Fruit fly (Drosophila melanogaster) whole organism, prepupa: Measurements from ENCODE around the gene lectin-24A.

ENCODE experiments used
- Blimp-1 ChIP-seq: fragments of 200-800 bp; sonication (Bioruptor generic); optimal IDR thresholded peaks from 3 replicates; lab custom pipeline; 2017; ENCODE audit warnings: missing biosample characterization, missing genetic modification characterization, mild to moderate bottlenecking, moderate library complexity, missing genetic modification reagents
- CG10669 ChIP-seq: fragments of 200-800 bp; sonication (Bioruptor generic); optimal IDR thresholded peaks from 3 replicates; lab custom pipeline; 2018; ENCODE audit warnings: missing biosample characterization, mild to moderate bottlenecking, missing genetic modification characterization, moderate library complexity
- CG15336 ChIP-seq: fragments of 200-800 bp; sonication (Bioruptor generic); IDR thresholded peaks from 2 replicates; pipeline ENCODE4 v1.3.6; 2022; ENCODE audit warnings: missing biosample characterization, missing genetic modification characterization
- CG32006 ChIP-seq: fragments of 200-800 bp; sonication (Bioruptor generic); optimal IDR thresholded peaks from 3 replicates; lab custom pipeline; 2017; ENCODE audit warnings: missing biosample characterization, mild to moderate bottlenecking, missing genetic modification characterization
- CG34406 ChIP-seq: fragments of 200-800 bp; sonication (Bioruptor generic); optimal IDR thresholded peaks from 3 replicates; lab custom pipeline; 2016; ENCODE audit warnings: missing biosample characterization, missing genetic modification characterization
- CG3919 ChIP-seq: fragments of 200-800 bp; sonication (Bioruptor generic); optimal IDR thresholded peaks from 3 replicates; lab custom pipeline; 2016; ENCODE audit warnings: missing biosample characterization, missing genetic modification characterization
- CG6163 ChIP-seq: fragments of 200-800 bp; sonication (Bioruptor generic); IDR thresholded peaks from 3 replicates; pipeline ENCODE4 v1.3.6; 2022; ENCODE audit warnings: missing biosample characterization, missing genetic modification characterization
- CG6854 ChIP-seq: fragments of 200-800 bp; sonication (Bioruptor generic); optimal IDR thresholded peaks from 2 replicates; lab custom pipeline; 2017; ENCODE audit warnings: missing biosample characterization, mild to moderate bottlenecking, missing genetic modification characterization
- CG7368 ChIP-seq: fragments of 200-800 bp; sonication (Bioruptor generic); optimal IDR thresholded peaks from 3 replicates; lab custom pipeline; 2016; ENCODE audit warnings: missing biosample characterization, missing genetic modification characterization
- CG8119 ChIP-seq: fragments of 200-800 bp; sonication (Bioruptor generic); IDR thresholded peaks from 3 replicates; pipeline ENCODE4 v1.3.6; 2022; ENCODE audit warnings: missing biosample characterization, missing genetic modification characterization
- CG8319 ChIP-seq: fragments of 200-800 bp; sonication (Bioruptor generic); optimal IDR thresholded peaks from 3 replicates; lab custom pipeline; 2016; ENCODE audit warnings: missing biosample characterization, missing genetic modification characterization
- CG8632 ChIP-seq: fragments of 200-800 bp; sonication (Bioruptor generic); optimal IDR thresholded peaks from 3 replicates; lab custom pipeline; 2016; ENCODE audit warnings: missing biosample characterization, missing genetic modification characterization
- CG9139 ChIP-seq: fragments of 200-800 bp; sonication (Bioruptor generic); optimal IDR thresholded peaks from 3 replicates; lab custom pipeline; 2017; ENCODE audit warnings: missing biosample characterization, mild to moderate bottlenecking, missing genetic modification characterization
- Eip75B ChIP-seq: fragments of 200-800 bp; sonication (Bioruptor generic); optimal IDR thresholded peaks from 3 replicates; lab custom pipeline; 2016; ENCODE audit warnings: missing biosample characterization, missing genetic modification characterization
- Eip78C ChIP-seq: fragments of 200-800 bp; sonication (Bioruptor generic); peaks from one replicate; lab custom pipeline; 2016; ENCODE audit warnings: missing biosample characterization, missing genetic modification characterization
- Ets21C ChIP-seq: fragments of 200-800 bp; sonication (Bioruptor generic); optimal IDR thresholded peaks from 3 replicates; lab custom pipeline; 2016; ENCODE audit warnings: missing biosample characterization, missing genetic modification characterization
- Ets96B ChIP-seq: fragments of 200-800 bp; optimal IDR thresholded peaks from 2 replicates; lab custom pipeline; 2019; ENCODE audit warnings: missing biosample characterization, mild to moderate bottlenecking, missing genetic modification characterization, moderate library complexity
- Gug ChIP-seq: fragments of 200-800 bp; sonication (Bioruptor generic); IDR thresholded peaks from 2 replicates; pipeline ENCODE4 v1.3.6; 2022; ENCODE audit warnings: missing biosample characterization, missing genetic modification characterization
- Hr4 ChIP-seq: fragments of 200-800 bp; sonication (Bioruptor generic); optimal IDR thresholded peaks from 3 replicates; lab custom pipeline; 2016; ENCODE audit warnings: missing biosample characterization, missing genetic modification characterization
- Lpt ChIP-seq: fragments of 200-800 bp; sonication (Bioruptor generic); optimal IDR thresholded peaks from 3 replicates; lab custom pipeline; 2016; ENCODE audit warnings: missing biosample characterization, missing genetic modification characterization
- Met ChIP-seq: fragments of 200-800 bp; sonication (Bioruptor generic); optimal IDR thresholded peaks from 3 replicates; lab custom pipeline; 2016; ENCODE audit warnings: missing biosample characterization, missing genetic modification characterization
- OdsH ChIP-seq: fragments of 200-800 bp; sonication (Bioruptor generic); optimal IDR thresholded peaks from 3 replicates; lab custom pipeline; 2016; ENCODE audit warnings: missing biosample characterization, missing genetic modification characterization
- Smox ChIP-seq: fragments of 200-800 bp; sonication (Bioruptor generic); optimal IDR thresholded peaks from 3 replicates; lab custom pipeline; 2016; ENCODE audit warnings: missing biosample characterization, missing genetic modification characterization
- Sox14 ChIP-seq: fragments of 200-800 bp; sonication (Bioruptor generic); optimal IDR thresholded peaks from 3 replicates; lab custom pipeline; 2016; ENCODE audit warnings: missing biosample characterization, missing genetic modification characterization
- achi ChIP-seq: fragments of 200-800 bp; sonication (Bioruptor generic); optimal IDR thresholded peaks from 3 replicates; lab custom pipeline; 2016; ENCODE audit warnings: missing biosample characterization, missing genetic modification characterization
- acj6 ChIP-seq: fragments of 200-800 bp; sonication (Bioruptor generic); optimal IDR thresholded peaks from 3 replicates; lab custom pipeline; 2016; ENCODE audit warnings: missing biosample characterization, missing genetic modification characterization
- dsx ChIP-seq: fragments of 200-800 bp; optimal IDR thresholded peaks from 3 replicates; lab custom pipeline; 2019; ENCODE audit warnings: missing biosample characterization, mild to moderate bottlenecking, missing genetic modification characterization, moderate library complexity; ENCODE audit not compliant: poor library complexity, severe bottlenecking
- eg ChIP-seq: fragments of 200-800 bp; sonication (Bioruptor generic); IDR thresholded peaks from 3 replicates; pipeline ENCODE4 v1.3.6; 2022; ENCODE audit warnings: missing biosample characterization, missing genetic modification characterization
- esn ChIP-seq: fragments of 200-800 bp; sonication (Bioruptor generic); optimal IDR thresholded peaks from 2 replicates; lab custom pipeline; 2016; ENCODE audit warnings: missing biosample characterization, mild to moderate bottlenecking, missing genetic modification characterization, moderate library complexity
- fd59A ChIP-seq: fragments of 200-800 bp; sonication (Bioruptor generic); optimal IDR thresholded peaks from 2 replicates; lab custom pipeline; 2017; ENCODE audit warnings: missing biosample characterization, mild to moderate bottlenecking, missing genetic modification characterization, missing genetic modification reagents
- fkh ChIP-seq: fragments of 200-800 bp; sonication (Bioruptor generic); optimal IDR thresholded peaks from 3 replicates; lab custom pipeline; 2017; ENCODE audit warnings: missing biosample characterization, mild to moderate bottlenecking, missing genetic modification characterization, moderate library complexity
- lz ChIP-seq: fragments of 200-800 bp; sonication (Bioruptor generic); optimal IDR thresholded peaks from 3 replicates; lab custom pipeline; 2016; ENCODE audit warnings: missing biosample characterization, missing genetic modification characterization
- net ChIP-seq: fragments of 200-800 bp; sonication (Bioruptor generic); optimal IDR thresholded peaks from 3 replicates; lab custom pipeline; 2016; ENCODE audit warnings: missing biosample characterization, missing genetic modification characterization
- pdm3 ChIP-seq: fragments of 200-800 bp; sonication (Bioruptor generic); optimal IDR thresholded peaks from 3 replicates; lab custom pipeline; 2016; ENCODE audit warnings: missing biosample characterization, missing genetic modification characterization
- ss ChIP-seq, 2 experiments: fragments of 200-800 bp; sonication (Bioruptor generic); optimal IDR thresholded peaks; 2 replicates in 1 of 2; 3 replicates in 1 of 2; lab custom pipeline; 2017 to 2018; ENCODE audit warnings: mild to moderate bottlenecking in 2 of 2, missing biosample characterization in 2 of 2, missing genetic modification characterization in 2 of 2, moderate library complexity in 1 of 2
- svp ChIP-seq: fragments of 200-800 bp; sonication (Bioruptor generic); peaks from one replicate; lab custom pipeline; 2016; ENCODE audit warnings: missing biosample characterization, missing genetic modification characterization
- topi ChIP-seq: fragments of 200-800 bp; sonication (Bioruptor generic); optimal IDR thresholded peaks from 3 replicates; lab custom pipeline; 2016; ENCODE audit warnings: missing biosample characterization, missing genetic modification characterization

The lectin-24A gene

dm6 chr2L:3717673-3718235, at the start of gene lectin-24A, which contains the start of gene Shaw:
Gene lectin-24A, minus strand, starts transcription at chr2L:3717773.
Gene Shaw, plus strand, starts transcription at chr2L:3718185.
- TF ChIP-seq achi (peak; percentile 11), Eip75B (GFP tag; lab: Kevin White, UChicago) (no peak), fkh (GFP tag; lab: Kevin White, UChicago) (no peak)

DNA sequence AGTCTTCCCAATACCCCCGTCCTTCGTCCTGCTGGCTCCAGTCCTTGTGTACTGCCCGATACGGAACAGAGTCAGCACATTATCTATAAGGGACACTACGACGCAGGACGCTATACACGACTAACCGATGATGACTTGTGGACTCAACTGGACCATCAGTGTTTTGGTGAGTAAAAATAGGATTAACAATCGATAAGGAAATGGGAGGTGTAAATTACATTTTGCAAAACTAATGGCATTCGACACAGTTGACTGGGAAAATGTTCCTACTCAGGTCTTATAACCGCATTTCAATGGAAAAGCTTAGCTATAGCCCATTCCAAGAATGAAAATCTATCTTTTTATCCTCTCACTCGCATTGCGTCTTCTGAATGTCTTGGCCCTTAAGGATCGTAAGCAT, 47.6 kb upstream of the lectin-24A start, which contains the start of gene CG43703:
Gene CG43703, plus strand, starts transcription at position 301 of the 400 bp plus-strand sequence.
- no peak for TF ChIP-seq Smox (GFP tag; lab: Kevin White, UChicago)

DNA sequence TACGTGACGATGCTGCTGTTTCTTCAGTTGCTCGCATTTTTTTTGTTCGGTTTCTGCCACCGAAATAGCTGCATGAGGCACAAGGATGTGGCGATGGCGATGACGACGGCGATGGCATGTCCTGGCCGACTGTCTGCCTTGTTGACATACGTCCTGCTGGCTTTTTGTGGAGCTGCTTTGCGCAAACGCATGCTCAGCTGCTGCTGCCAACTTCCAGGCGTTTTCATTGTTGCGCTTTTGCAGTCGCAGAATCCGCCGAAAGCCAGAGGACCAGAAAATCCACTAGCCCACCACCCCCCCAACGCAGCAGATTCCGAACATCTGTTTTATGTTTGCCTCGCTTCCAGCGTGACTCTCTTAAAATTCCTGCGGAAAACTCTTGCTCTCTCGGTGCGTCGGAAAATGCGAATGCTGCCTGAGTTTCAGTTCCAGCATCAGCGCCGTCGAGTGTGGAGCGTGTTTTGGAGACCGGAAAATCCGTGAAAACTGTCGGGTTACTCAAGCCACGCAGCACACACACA, 39.3 kb upstream of the lectin-24A start, which contains the start of gene CG43707:
Gene CG43707, plus strand, starts transcription at position 426 of the 521 bp plus-strand sequence.
- TF ChIP-seq Lpt (GFP tag; lab: Kevin White, UChicago): no peak
- no peak for TF ChIP-seq lz (GFP tag; lab: Kevin White, UChicago)
- no peak for TF ChIP-seq fd59A (GFP tag; lab: Kevin White, UChicago)
- no peak for TF ChIP-seq CG6163
- TF ChIP-seq OdsH (GFP tag; lab: Kevin White, UChicago): no peak
- TF ChIP-seq CG8632 (GFP tag; lab: Kevin White, UChicago): no peak
- no peak for TF ChIP-seq Eip78C
- TF ChIP-seq, all 60 proteins: peak for 0

- no peak for TF ChIP-seq dsx
- no peak for TF ChIP-seq Hr4 (GFP tag; lab: Kevin White, UChicago)
- no peak for TF ChIP-seq Sox14 (GFP tag; lab: Kevin White, UChicago)
- TF ChIP-seq Eip78C: no peak
- TF ChIP-seq CG15336 (GFP tag; lab: Robert Waterston, UW): 0 out of 2 replicates have a peak, but pooled peaks have one; percentile 45
- peak; percentile 55; the same call in 1 of the 3 replicates for TF ChIP-seq eg (GFP tag; lab: Robert Waterston, UW)
- no peak for TF ChIP-seq Met (GFP tag; lab: Kevin White, UChicago)
Measured at dm6 chr2L:3754835-3755547, 37.4 kb upstream of the lectin-24A start.

dm6 chr2L:3748691-3749090, 31.1 kb upstream of the lectin-24A start:
- TF ChIP-seq pdm3 (GFP tag; lab: Kevin White, UChicago) (no peak), Hr4 (GFP tag; lab: Kevin White, UChicago) (no peak), lz (GFP tag; lab: Kevin White, UChicago) (no peak), acj6 (GFP tag; lab: Kevin White, UChicago) (peak; percentile 6), Gug (GFP tag; lab: Robert Waterston, UW) (no peak), CG6163 (0 out of 3 replicates have a peak, but pooled peaks have one; percentile 50), topi (GFP tag; lab: Kevin White, UChicago) (peak; percentile 0), ss (GFP tag; optimal IDR thresholded peaks at IDR 0.05; lab: Kevin White, UChicago) (no peak), fkh (GFP tag; lab: Kevin White, UChicago) (no peak), CG8632 (GFP tag; lab: Kevin White, UChicago) (no peak), esn (GFP tag; lab: Kevin White, UChicago) (no peak), OdsH (GFP tag; lab: Kevin White, UChicago) (peak; percentile 5), dsx (no peak), CG6854 (GFP tag; lab: Kevin White, UChicago) (no peak), Eip75B (GFP tag; lab: Kevin White, UChicago) (no peak), CG10669 (GFP tag; lab: Kevin White, UChicago) (no peak), CG8119 (GFP tag; lab: Robert Waterston, UW) (no peak), CG8319 (GFP tag; lab: Kevin White, UChicago) (no peak), eg (GFP tag; lab: Robert Waterston, UW) (0 out of 3 replicates have a peak, but pooled peaks have one; percentile 14), CG7368 (GFP tag; lab: Kevin White, UChicago) (no peak), fd59A (GFP tag; lab: Kevin White, UChicago) (no peak), net (GFP tag; lab: Kevin White, UChicago) (peak; percentile 28), CG3919 (GFP tag; lab: Kevin White, UChicago) (peak; percentile 33), Blimp-1 (no peak), Ets21C (GFP tag; lab: Kevin White, UChicago) (no peak), CG32006 (no peak), CG9139 (peak; percentile 25), CG34406 (GFP tag; lab: Kevin White, UChicago) (peak; percentile 11), achi (peak; percentile 55), Met (GFP tag; lab: Kevin White, UChicago) (no peak), svp (peak; percentile 32), Ets96B (tag; lab: Kevin White, UChicago) (no peak)
